Fruit fly (Drosophila melanogaster) whole organism, embryonic: ENCODE data around the gene CG43064.

Source experiments
- Atf3 ChIP-seq: fragments of 200-800 bp; sonication (Bioruptor generic); optimal IDR thresholded peaks from 3 replicates; lab custom pipeline; 2016; ENCODE audit warnings: missing biosample characterization, missing genetic modification characterization
- B-H1 ChIP-seq: fragments of 200-800 bp; sonication (Bioruptor generic); IDR thresholded peaks from 3 replicates; pipeline ENCODE4 v1.3.6; 2022; ENCODE audit warnings: missing biosample characterization, missing genetic modification characterization
- B-H2 ChIP-seq: fragments of 200-800 bp; sonication (Bioruptor generic); optimal IDR thresholded peaks from 2 replicates; lab custom pipeline; 2018; ENCODE audit warnings: missing biosample characterization, mild to moderate bottlenecking, missing genetic modification characterization
- BtbVII ChIP-seq: fragments of 200-800 bp; sonication (Bioruptor generic); optimal IDR thresholded peaks from 3 replicates; lab custom pipeline; 2017; ENCODE audit warnings: missing biosample characterization, mild to moderate bottlenecking, missing genetic modification characterization
- CG10147 ChIP-seq: fragments of 200-800 bp; sonication (Bioruptor generic); optimal IDR thresholded peaks from 2 replicates; lab custom pipeline; 2019; ENCODE audit warnings: missing biosample characterization, mild to moderate bottlenecking, missing genetic modification characterization, moderate library complexity
- CG1024 ChIP-seq: fragments of 200-800 bp; sonication (Bioruptor generic); IDR thresholded peaks from 2 replicates; pipeline ENCODE4 v1.3.6; 2022; ENCODE audit warnings: missing biosample characterization, missing genetic modification characterization
- CG10274 ChIP-seq: fragments of 200-800 bp; sonication (Bioruptor generic); optimal IDR thresholded peaks from 3 replicates; lab custom pipeline; 2017; ENCODE audit warnings: missing biosample characterization, mild to moderate bottlenecking, missing genetic modification characterization
- CG12104 ChIP-seq: fragments of 200-800 bp; sonication (Bioruptor generic); optimal IDR thresholded peaks from 3 replicates; lab custom pipeline; 2016; ENCODE audit warnings: missing biosample characterization, missing genetic modification characterization
- CG12744 ChIP-seq: fragments of 200-800 bp; sonication (Bioruptor generic); optimal IDR thresholded peaks from 2 replicates; lab custom pipeline; 2016; ENCODE audit warnings: missing biosample characterization, missing genetic modification characterization
- CG13424 ChIP-seq: fragments of 200-800 bp; sonication (Bioruptor generic); optimal IDR thresholded peaks from 2 replicates; lab custom pipeline; 2019; ENCODE audit warnings: missing biosample characterization, mild to moderate bottlenecking, missing genetic modification characterization, moderate library complexity
- CG14441 ChIP-seq: fragments of 200-800 bp; sonication (Bioruptor generic); IDR thresholded peaks from 2 replicates; pipeline ENCODE4 v1.3.6; 2022; ENCODE audit warnings: missing biosample characterization, missing genetic modification characterization
- CG1647 ChIP-seq: fragments of 200-800 bp; sonication (Bioruptor generic); optimal IDR thresholded peaks from 3 replicates; lab custom pipeline; 2016; ENCODE audit warnings: missing biosample characterization, missing genetic modification characterization
- CG16813 ChIP-seq: fragments of 200-800 bp; sonication (Bioruptor generic); IDR thresholded peaks from 3 replicates; pipeline ENCODE4 v1.3.6; 2022; ENCODE audit warnings: missing biosample characterization, missing genetic modification characterization; ENCODE audit not compliant: partially characterized antibody
- CG17829 ChIP-seq: fragments of 200-800 bp; optimal IDR thresholded peaks from 2 replicates; lab custom pipeline; 2019; ENCODE audit warnings: missing biosample characterization, mild to moderate bottlenecking, missing genetic modification characterization, moderate library complexity
- CG17912 ChIP-seq: fragments of 200-800 bp; sonication (Bioruptor generic); optimal IDR thresholded peaks from 2 replicates; lab custom pipeline; 2018; ENCODE audit warnings: missing biosample characterization, mild to moderate bottlenecking, missing genetic modification characterization
- CG2116 ChIP-seq: fragments of 200-800 bp; sonication (Bioruptor generic); optimal IDR thresholded peaks from 3 replicates; lab custom pipeline; 2018; ENCODE audit warnings: missing biosample characterization, mild to moderate bottlenecking, missing genetic modification characterization
- CG2199 ChIP-seq: fragments of 200-800 bp; sonication (Bioruptor generic); IDR thresholded peaks from 3 replicates; pipeline ENCODE4 v1.3.6; 2022; ENCODE audit warnings: missing biosample characterization, missing genetic modification characterization
- CG3281 ChIP-seq: fragments of 200-800 bp; sonication (Bioruptor generic); optimal IDR thresholded peaks from 3 replicates; lab custom pipeline; 2017; ENCODE audit warnings: missing biosample characterization, mild to moderate bottlenecking, missing genetic modification characterization
- CG3995 ChIP-seq: fragments of 200-800 bp; sonication (Bioruptor generic); optimal IDR thresholded peaks from 3 replicates; lab custom pipeline; 2016; ENCODE audit warnings: missing biosample characterization, missing genetic modification characterization
- CG43689 ChIP-seq: fragments of 200-800 bp; sonication (Bioruptor generic); IDR thresholded peaks from 2 replicates; pipeline ENCODE4 v1.3.6; 2022; ENCODE audit warnings: missing biosample characterization, missing genetic modification characterization
- CG6765 ChIP-seq: fragments of 200-800 bp; sonication (Bioruptor generic); optimal IDR thresholded peaks from 3 replicates; lab custom pipeline; 2017; ENCODE audit warnings: missing biosample characterization, mild to moderate bottlenecking, missing genetic modification characterization
- CG7963 ChIP-seq: fragments of 200-800 bp; sonication (Bioruptor generic); IDR thresholded peaks from 3 replicates; pipeline ENCODE4 v1.3.6; 2022; ENCODE audit warnings: missing biosample characterization, missing genetic modification characterization; ENCODE audit not compliant: partially characterized antibody
- CG8944 ChIP-seq: fragments of 200-800 bp; sonication (Bioruptor generic); optimal IDR thresholded peaks from 3 replicates; lab custom pipeline; 2016; ENCODE audit warnings: missing biosample characterization, missing genetic modification characterization
- Chrac-16 ChIP-seq: fragments of 200-800 bp; sonication (Bioruptor generic); optimal IDR thresholded peaks from 3 replicates; lab custom pipeline; 2016; ENCODE audit warnings: missing biosample characterization, missing genetic modification characterization
- Gug ChIP-seq: fragments of 200-800 bp; sonication (Bioruptor generic); IDR thresholded peaks from 4 replicates; pipeline ENCODE4 v1.3.6; 2022; ENCODE audit warnings: missing biosample characterization, missing genetic modification characterization
- HLHmδ ChIP-seq: fragments of 200-800 bp; sonication (Bioruptor generic); optimal IDR thresholded peaks from 2 replicates; lab custom pipeline; 2018; ENCODE audit warnings: missing biosample characterization, mild to moderate bottlenecking, missing genetic modification characterization, moderate library complexity
- Hand ChIP-seq: fragments of 200-800 bp; sonication (Bioruptor generic); optimal IDR thresholded peaks from 2 replicates; lab custom pipeline; 2017; ENCODE audit warnings: mild to moderate bottlenecking, missing biosample characterization, missing genetic modification reagents, missing genetic modification characterization
- Hmx ChIP-seq: fragments of 200-800 bp; sonication (Bioruptor generic); optimal IDR thresholded peaks from 2 replicates; lab custom pipeline; 2016; ENCODE audit warnings: missing biosample characterization, missing genetic modification characterization
- Hr39 ChIP-seq: fragments of >200 bp; optimal IDR thresholded peaks from 2 replicates; lab custom pipeline; 2017
- Hsf ChIP-seq: fragments of 200-800 bp; sonication (Bioruptor generic); optimal IDR thresholded peaks from 3 replicates; lab custom pipeline; 2016; ENCODE audit warnings: missing biosample characterization, missing genetic modification characterization
- MESR4 ChIP-seq: fragments of 200-800 bp; sonication (Bioruptor generic); optimal IDR thresholded peaks from 2 replicates; lab custom pipeline; 2018; ENCODE audit warnings: missing biosample characterization, mild to moderate bottlenecking, missing genetic modification characterization, moderate library complexity
- NK7.1 ChIP-seq: fragments of 200-800 bp; sonication (Bioruptor generic); optimal IDR thresholded peaks from 3 replicates; lab custom pipeline; 2016; ENCODE audit warnings: missing biosample characterization, missing genetic modification characterization
- Nf-YC ChIP-seq: fragments of 200-800 bp; optimal IDR thresholded peaks from 3 replicates; lab custom pipeline; 2019; ENCODE audit warnings: missing biosample characterization, mild to moderate bottlenecking, missing genetic modification characterization, moderate library complexity
- Ravus ChIP-seq: fragments of 200-800 bp; sonication (Bioruptor generic); IDR thresholded peaks from 2 replicates; pipeline ENCODE4 v1.3.6; 2022; ENCODE audit warnings: missing biosample characterization, missing genetic modification characterization
- Sox100B ChIP-seq: fragments of 200-800 bp; sonication (Bioruptor generic); optimal IDR thresholded peaks from 3 replicates; lab custom pipeline; 2018; ENCODE audit warnings: missing biosample characterization, mild to moderate bottlenecking, missing genetic modification characterization
- Tbp ChIP-seq: fragments of >200 bp; optimal IDR thresholded peaks from 2 replicates; lab custom pipeline; 2018; ENCODE audit warnings: missing biosample characterization, missing genetic modification characterization
- ap ChIP-seq: fragments of 200-800 bp; sonication (Bioruptor generic); IDR thresholded peaks from 2 replicates; pipeline ENCODE4 v1.3.6; 2022; ENCODE audit warnings: missing biosample characterization, missing genetic modification characterization
- chn ChIP-seq: fragments of 200-800 bp; sonication (Bioruptor generic); optimal IDR thresholded peaks from 2 replicates; lab custom pipeline; 2016; ENCODE audit warnings: missing biosample characterization, missing genetic modification characterization
- corto ChIP-seq: fragments of 200-800 bp; sonication (Bioruptor generic); optimal IDR thresholded peaks from 2 replicates; lab custom pipeline; 2016; ENCODE audit warnings: missing biosample characterization, mild to moderate bottlenecking, missing genetic modification characterization, moderate library complexity
- da ChIP-seq: fragments of 200-800 bp; sonication (Bioruptor generic); optimal IDR thresholded peaks from 2 replicates; lab custom pipeline; 2016; ENCODE audit warnings: missing biosample characterization, missing genetic modification characterization
- disco-r ChIP-seq: fragments of 200-800 bp; sonication (Bioruptor generic); optimal IDR thresholded peaks from 2 replicates; lab custom pipeline; 2016; ENCODE audit warnings: missing biosample characterization, missing genetic modification characterization
- eyg ChIP-seq: fragments of 200-800 bp; sonication (Bioruptor generic); optimal IDR thresholded peaks from 3 replicates; lab custom pipeline; 2016; ENCODE audit warnings: missing biosample characterization, missing genetic modification characterization
- hth ChIP-seq: fragments of >200 bp; optimal IDR thresholded peaks from 2 replicates; lab custom pipeline; 2017; ENCODE audit warnings: inconsistent platforms
- insv ChIP-seq, 2 experiments: fragments of 200-800 bp; sonication (Bioruptor generic); optimal IDR thresholded peaks; 3 replicates each; lab custom pipeline; 2016 to 2018; ENCODE audit warnings: missing biosample characterization in 2 of 2, missing genetic modification characterization in 2 of 2
- klu ChIP-seq: fragments of 200-800 bp; sonication (Bioruptor generic); IDR thresholded peaks from 2 replicates; pipeline ENCODE4 v1.3.6; 2022; ENCODE audit warnings: missing biosample characterization, missing genetic modification characterization
- nerfin-1 ChIP-seq: fragments of 200-800 bp; sonication (Bioruptor generic); optimal IDR thresholded peaks from 3 replicates; lab custom pipeline; 2019; ENCODE audit warnings: missing biosample characterization, mild to moderate bottlenecking, missing genetic modification characterization, moderate library complexity
- pzg ChIP-seq: fragments of 200-800 bp; sonication (Bioruptor generic); optimal IDR thresholded peaks from 3 replicates; lab custom pipeline; 2018; ENCODE audit warnings: missing biosample characterization, mild to moderate bottlenecking, missing genetic modification characterization, moderate library complexity
- sna ChIP-seq: fragments of 200-800 bp; sonication (Bioruptor generic); IDR thresholded peaks from 2 replicates; pipeline ENCODE4 v1.3.6; 2022; ENCODE audit warnings: missing biosample characterization, missing genetic modification characterization; ENCODE audit not compliant: partially characterized antibody
- tio ChIP-seq: fragments of 200-800 bp; sonication (Bioruptor generic); optimal IDR thresholded peaks from 2 replicates; lab custom pipeline; 2017; ENCODE audit warnings: missing biosample characterization, missing genetic modification characterization, inconsistent platforms
- toy ChIP-seq: fragments of 200-800 bp; sonication (Bioruptor generic); IDR thresholded peaks from 2 replicates; pipeline ENCODE4 v1.3.6; 2022; ENCODE audit warnings: missing biosample characterization, missing genetic modification characterization
- trem ChIP-seq: fragments of 200-800 bp; optimal IDR thresholded peaks from 3 replicates; lab custom pipeline; 2019; ENCODE audit warnings: missing biosample characterization, mild to moderate bottlenecking, missing genetic modification characterization, moderate library complexity
- usp ChIP-seq: fragments of >200 bp; optimal IDR thresholded peaks from 2 replicates; lab custom pipeline; 2017; ENCODE audit warnings: missing biosample characterization, missing genetic modification characterization

CG43064 gene

dm6 chr3L:11815220-11815797 is 21.2 kb downstream of the CG43064 start, which contains the start of gene CG14130 (continued):
- TF ChIP-seq Chrac-16, result no peak
- no peak for TF ChIP-seq Hr39 (lab: Kevin White, UChicago)
- TF ChIP-seq insv (GFP tag; optimal IDR thresholded peaks at IDR 0.05; lab: Kevin White, UChicago), result no peak
- TF ChIP-seq Tbp (GFP tag; lab: Kevin White, UChicago), result no peak
- TF ChIP-seq klu (GFP tag; lab: Robert Waterston, UW), result no peak
- peak; percentile 94 for TF ChIP-seq CG2116 (GFP tag; lab: Kevin White, UChicago)
- no peak for TF ChIP-seq CG8944 (GFP tag; lab: Kevin White, UChicago)
- TF ChIP-seq sna (GFP tag; lab: Robert Waterston, UW), result peak; percentile 96
- TF ChIP-seq Hsf, result no peak
- TF ChIP-seq CG17829, result no peak
- TF ChIP-seq Sox100B (GFP tag; lab: Kevin White, UChicago), result no peak
- TF ChIP-seq CG2199 (GFP tag; lab: Robert Waterston, UW), result no peak
- TF ChIP-seq CG1647 (GFP tag; lab: Kevin White, UChicago), result no peak
- no peak for TF ChIP-seq nerfin-1 (tag; lab: Kevin White, UChicago)
- no peak for TF ChIP-seq B-H2 (GFP tag; lab: Kevin White, UChicago)
- no peak for TF ChIP-seq toy (GFP tag; lab: Robert Waterston, UW)
- no peak for TF ChIP-seq CG3281
- TF ChIP-seq usp, result no peak
- no peak for TF ChIP-seq CG1024 (GFP tag; lab: Robert Waterston, UW)
- peak; percentile 79 for TF ChIP-seq pzg
- TF ChIP-seq corto (GFP tag; lab: Kevin White, UChicago), result no peak
- TF ChIP-seq CG10274 (GFP tag; lab: Kevin White, UChicago), result no peak
- no peak for TF ChIP-seq CG12744 (GFP tag; lab: Kevin White, UChicago)
- TF ChIP-seq MESR4 (GFP tag; lab: Kevin White, UChicago), result peak; percentile 10
- peak; percentile 56 for TF ChIP-seq trem (tag; lab: Kevin White, UChicago)
- TF ChIP-seq BtbVII (GFP tag; lab: Kevin White, UChicago), result no peak
- no peak for TF ChIP-seq Ravus (GFP tag; lab: Robert Waterston, UW)
- TF ChIP-seq ap (GFP tag; lab: Robert Waterston, UW), result no peak
- TF ChIP-seq tio, result no peak
- no peak for TF ChIP-seq chn (GFP tag; lab: Kevin White, UChicago)
- no peak for TF ChIP-seq CG14441
- no peak for TF ChIP-seq Nf-YC
- TF ChIP-seq eyg (GFP tag; lab: Kevin White, UChicago), result no peak
- no peak for TF ChIP-seq CG12104
- peak; percentile 98 for TF ChIP-seq CG3995
- TF ChIP-seq HLHmδ (GFP tag; lab: Kevin White, UChicago), result no peak
- TF ChIP-seq da (GFP tag; lab: Kevin White, UChicago), result no peak
- no peak for TF ChIP-seq CG17912 (GFP tag; lab: Kevin White, UChicago)
- no peak for TF ChIP-seq Gug (GFP tag; lab: Robert Waterston, UW)
- TF ChIP-seq CG10147, result no peak
- TF ChIP-seq disco-r (GFP tag; lab: Kevin White, UChicago), result no peak
- TF ChIP-seq NK7.1 (GFP tag; lab: Kevin White, UChicago), result no peak
- TF ChIP-seq Atf3 (GFP tag; lab: Kevin White, UChicago), result no peak
- TF ChIP-seq CG7963 (GFP tag; lab: Robert Waterston, UW), result peak; percentile 91
- no peak for TF ChIP-seq Hand (GFP tag; lab: Kevin White, UChicago)
- TF ChIP-seq CG43689 (GFP tag; lab: Robert Waterston, UW), result no peak
- peak; percentile 90 for TF ChIP-seq CG16813 (GFP tag; lab: Robert Waterston, UW)
- TF ChIP-seq hth (lab: Kevin White, UChicago), result no peak
- no peak for TF ChIP-seq B-H1
- TF ChIP-seq CG13424, result no peak
- TF ChIP-seq Hmx (GFP tag; lab: Kevin White, UChicago), result no peak
- TF ChIP-seq CG6765, result no peak
